Worm (Caenorhabditis elegans) whole organism, L4/young adult: ENCODE results near the gene mtx-2.

Experiments used
- W03F9.2 ChIP-seq: fragments of 150-350 bp; optimal IDR thresholded peaks from 2 replicates; lab custom pipeline; 2014; ENCODE audit warnings: missing biosample characterization, missing genetic modification characterization
- him-1 ChIP-seq: sonication (generic microtip); optimal IDR thresholded peaks from 2 replicates; lab custom pipeline; 2016; ENCODE audit warnings: missing genotype, missing genetic modification reagents, missing genetic modification characterization, missing compliant biosample characterization

DNA sequence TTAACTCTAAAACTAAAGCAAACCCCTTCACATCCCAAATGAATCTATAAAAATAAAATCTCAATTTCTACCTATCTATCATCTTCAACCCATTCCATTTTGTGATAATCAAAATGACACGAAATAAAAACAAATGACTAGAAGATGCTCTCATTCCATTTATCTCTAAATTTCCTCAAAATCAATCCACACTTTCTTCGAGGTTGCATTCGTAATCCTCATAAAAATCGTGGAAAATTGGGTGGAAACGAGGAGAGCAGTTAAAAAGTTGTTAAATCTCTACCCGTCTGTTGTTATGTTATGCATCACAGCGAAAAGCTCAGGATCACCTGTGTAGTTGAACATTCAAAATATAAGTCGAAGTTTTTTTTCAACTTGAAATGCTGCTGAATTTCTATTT is 43.5 kb upstream of the mtx-2 start:
- TF ChIP-seq him-1 (tag; lab: Kevin White, UChicago) (no peak), W03F9.2 (no peak)
